Fruit fly (Drosophila melanogaster): ENCODE measurements around the gene Trs33.

The Trs33 gene

dm6 chr3R:15363608-15364007 lies 12.8 kb upstream of the Trs33 start, which contains the start of gene CG6171 (continued):
- peak; percentile 41 for TF ChIP-seq phol (tag; optimal IDR thresholded peaks at IDR 0.05)
- TF ChIP-seq klu (GFP tag; IDR thresholded peaks at IDR 0.05): no peak
- TF ChIP-seq CG8478 (optimal IDR thresholded peaks at IDR 0.05): no peak
- TF ChIP-seq knrl (GFP tag; IDR thresholded peaks at IDR 0.05; ENCODE audit: partially characterized antibody): peak; percentile 50
- TF ChIP-seq Hr78 (GFP tag; optimal IDR thresholded peaks at IDR 0.05): no peak
- no peak for TF ChIP-seq zf30C (GFP tag; optimal IDR thresholded peaks at IDR 0.05)
- no peak for TF ChIP-seq Rfx (GFP tag; IDR thresholded peaks at IDR 0.05)
- TF ChIP-seq CG15514 (GFP tag; optimal IDR thresholded peaks at IDR 0.05): peak; percentile 18
- no peak for TF ChIP-seq al (GFP tag; IDR thresholded peaks at IDR 0.05)
- TF ChIP-seq CG13424 (tag; optimal IDR thresholded peaks at IDR 0.05): no peak
- TF ChIP-seq nerfin-1 (tag; optimal IDR thresholded peaks at IDR 0.05): no peak
- peak; percentile 28 for TF ChIP-seq lilli (GFP tag; optimal IDR thresholded peaks at IDR 0.05)
- TF ChIP-seq CG12659 (GFP tag; optimal IDR thresholded peaks at IDR 0.05): peak; percentile 4
- TF ChIP-seq Med (GFP tag): peak; percentile 82
- TF ChIP-seq CG1647 (GFP tag; optimal IDR thresholded peaks at IDR 0.05): no peak
- TF ChIP-seq unc-4 (GFP tag; IDR thresholded peaks at IDR 0.05; ENCODE audit: partially characterized antibody): peak; percentile 59
- peak; percentile 54; the same call in 1 of the 2 replicates for TF ChIP-seq amos (GFP tag; IDR thresholded peaks at IDR 0.05; ENCODE audit: partially characterized antibody)
- TF ChIP-seq gro (GFP tag; optimal IDR thresholded peaks at IDR 0.05): no peak
- no peak for TF ChIP-seq ems (GFP tag; optimal IDR thresholded peaks at IDR 0.05)
- TF ChIP-seq Hey (tag; optimal IDR thresholded peaks at IDR 0.05): no peak
- TF ChIP-seq CG14710 (tag; optimal IDR thresholded peaks at IDR 0.05): peak; percentile 12
- TF ChIP-seq Xrp1 (GFP tag; IDR thresholded peaks at IDR 0.05): 0 out of 2 replicates have a peak, but pooled peaks have one; percentile 14
- no peak for TF ChIP-seq CG2202 (tag; optimal IDR thresholded peaks at IDR 0.05)
- TF ChIP-seq Myb (GFP tag; optimal IDR thresholded peaks at IDR 0.05): peak; percentile 37
- no peak for TF ChIP-seq en (GFP tag; optimal IDR thresholded peaks at IDR 0.05)
- TF ChIP-seq btn (GFP tag; optimal IDR thresholded peaks at IDR 0.05): no peak
- TF ChIP-seq Scr (GFP tag; IDR thresholded peaks at IDR 0.05; ENCODE audit: partially characterized antibody): peak; percentile 64
- TF ChIP-seq Hmr (GFP tag; optimal IDR thresholded peaks at IDR 0.05): no peak
- peak; percentile 16 for TF ChIP-seq CG13624 (GFP tag; optimal IDR thresholded peaks at IDR 0.05)
- no peak for TF ChIP-seq dmrt99B (tag; optimal IDR thresholded peaks at IDR 0.05)

DNA sequence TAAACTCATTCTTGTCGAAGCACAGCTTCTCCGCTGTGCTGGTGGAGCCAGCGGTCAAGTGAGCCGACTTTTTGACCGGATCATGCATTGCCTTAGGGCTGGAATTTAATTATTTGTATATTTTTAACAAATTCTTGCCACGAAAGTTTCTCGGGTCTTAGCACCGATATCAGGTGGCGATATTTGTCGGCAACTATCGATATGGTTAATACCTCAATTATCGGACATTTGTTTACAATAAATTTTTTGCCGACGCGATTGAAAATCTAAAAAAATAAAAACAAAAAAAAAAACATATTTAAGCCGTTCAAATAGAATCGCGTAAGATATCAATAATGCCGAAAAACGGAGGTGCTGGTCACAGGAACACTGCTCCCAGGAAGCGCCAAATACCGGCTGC lies 10.7 kb upstream of the Trs33 start, which contains the start of the genes Cog2 and Trax:
TSS of gene Cog2 (minus strand) at position 168 of the 400 bp plus-strand sequence.
TSS of gene Trax (plus strand) at position 203 of the 400 bp plus-strand sequence.
- TF ChIP-seq stwl (tag; optimal IDR thresholded peaks at IDR 0.05) (peak; percentile 39), CG14860 (GFP tag; IDR thresholded peaks at IDR 0.05; ENCODE audit: partially characterized antibody) (peak; percentile 72), Sin3A (optimal IDR thresholded peaks at IDR 0.05) (peak; percentile 41), CG12744 (GFP tag; optimal IDR thresholded peaks at IDR 0.05) (no peak), vnd (GFP tag; IDR thresholded peaks at IDR 0.05; ENCODE audit: partially characterized antibody) (peak; percentile 82), CG14050 (GFP tag; IDR thresholded peaks at IDR 0.05) (no peak), Scr (GFP tag; IDR thresholded peaks at IDR 0.05; ENCODE audit: partially characterized antibody) (peak; percentile 92), schlank (tag; optimal IDR thresholded peaks at IDR 0.05) (no peak), ken (GFP tag; IDR thresholded peaks at IDR 0.05) (no peak), CG13287 (GFP tag; IDR thresholded peaks at IDR 0.05; ENCODE audit: partially characterized antibody) (peak; percentile 95), CG17829 (tag; optimal IDR thresholded peaks at IDR 0.05) (no peak), al (GFP tag; IDR thresholded peaks at IDR 0.05) (no peak), Dll (GFP tag; IDR thresholded peaks at IDR 0.05; ENCODE audit: partially characterized antibody) (peak; percentile 94), E2f2 (GFP tag; IDR thresholded peaks at IDR 0.05) (peak; percentile 33; the same call in 1 of the 2 replicates), nerfin-2 (GFP tag; IDR thresholded peaks at IDR 0.05; ENCODE audit: partially characterized antibody) (peak; percentile 53; the same call in 1 of the 2 replicates), mam (GFP tag; optimal IDR thresholded peaks at IDR 0.05) (no peak), zen2 (GFP tag; IDR thresholded peaks at IDR 0.05; ENCODE audit: partially characterized antibody) (peak; percentile 92), Ets65A (GFP tag) (no peak), CG9797 (GFP tag; optimal IDR thresholded peaks at IDR 0.05) (peak; percentile 5), bbx (GFP tag; IDR thresholded peaks at IDR 0.05; ENCODE audit: partially characterized antibody) (peak; percentile 93), grn (GFP tag; optimal IDR thresholded peaks at IDR 0.05) (no peak), Dek (tag; optimal IDR thresholded peaks at IDR 0.05) (no peak), phol (tag; optimal IDR thresholded peaks at IDR 0.05) (peak; percentile 6), CG10959 (GFP tag; IDR thresholded peaks at IDR 0.05) (no peak)

Data from whole organism, embryonic.